Worm (Caenorhabditis elegans) whole organism, L4/young adult: ENCODE data around the gene C42D4.3.

Experiments
- W03F9.2 ChIP-seq: fragments of 150-350 bp; optimal IDR thresholded peaks from 2 replicates; lab custom pipeline; 2014; ENCODE audit warnings: missing biosample characterization, missing genetic modification characterization
- dao-5 ChIP-seq: sonication (generic microtip); optimal IDR thresholded peaks from 2 replicates; lab custom pipeline; 2016; ENCODE audit warnings: missing genotype, missing genetic modification characterization, moderate library complexity, missing compliant biosample characterization
- him-1 ChIP-seq: sonication (generic microtip); optimal IDR thresholded peaks from 2 replicates; lab custom pipeline; 2016; ENCODE audit warnings: missing genotype, missing genetic modification reagents, missing genetic modification characterization, missing compliant biosample characterization

C42D4.3 gene

DNA sequence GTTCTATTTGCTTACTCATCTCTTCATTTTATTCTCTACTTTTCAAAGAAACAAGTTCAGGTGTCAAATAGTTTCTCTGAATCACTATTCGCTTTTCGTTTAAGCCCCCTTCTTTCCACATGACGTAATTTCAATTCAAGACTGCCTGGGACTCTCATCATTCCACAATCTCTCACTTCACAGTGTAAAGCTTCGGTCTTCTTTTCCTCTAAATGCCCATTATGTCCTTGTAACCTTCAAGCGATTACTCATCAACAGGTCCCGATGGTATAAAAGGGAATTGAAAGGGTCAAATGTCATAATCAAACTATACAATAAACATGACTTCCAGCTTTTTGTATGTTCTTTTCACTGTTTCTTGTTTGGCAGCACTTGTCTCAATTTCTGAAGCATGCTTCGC is at the start of gene C42D4.3:
TSS of gene C42D4.3 (plus strand) at position 298 of the 400 bp plus-strand sequence.
- TF ChIP-seq him-1 (tag; lab: Kevin White, UChicago), result no peak
- TF ChIP-seq dao-5 (tag; lab: Kevin White, UChicago), result no peak
- TF ChIP-seq W03F9.2 (tag; lab: Kevin White, UChicago), result no peak

DNA sequence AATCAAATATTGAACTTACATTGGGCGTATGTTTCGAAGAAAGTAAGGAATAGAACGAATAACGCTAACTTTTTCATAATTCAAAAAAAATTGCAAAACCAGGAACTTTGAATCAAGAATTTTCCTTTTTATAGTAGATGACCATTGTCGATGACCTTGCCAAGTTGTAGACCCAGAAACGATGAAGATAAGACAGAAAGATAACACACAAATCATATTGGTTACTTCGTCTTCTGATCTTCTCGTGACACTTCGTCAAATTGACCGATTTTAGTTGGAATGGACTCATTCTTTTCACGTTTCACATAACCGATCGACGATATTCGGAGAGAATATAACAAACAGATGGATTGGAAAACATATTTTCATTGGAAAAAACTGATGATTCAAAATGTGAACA is 47.3 kb upstream of the C42D4.3 start, which contains the start of gene grsp-3:
TSS of gene grsp-3 (minus strand) at position 149 of the 400 bp plus-strand sequence.
- TF ChIP-seq W03F9.2 (tag; lab: Kevin White, UChicago), result no peak
- no peak for TF ChIP-seq him-1 (tag; lab: Kevin White, UChicago)
- TF ChIP-seq dao-5 (tag; lab: Kevin White, UChicago), result no peak

DNA sequence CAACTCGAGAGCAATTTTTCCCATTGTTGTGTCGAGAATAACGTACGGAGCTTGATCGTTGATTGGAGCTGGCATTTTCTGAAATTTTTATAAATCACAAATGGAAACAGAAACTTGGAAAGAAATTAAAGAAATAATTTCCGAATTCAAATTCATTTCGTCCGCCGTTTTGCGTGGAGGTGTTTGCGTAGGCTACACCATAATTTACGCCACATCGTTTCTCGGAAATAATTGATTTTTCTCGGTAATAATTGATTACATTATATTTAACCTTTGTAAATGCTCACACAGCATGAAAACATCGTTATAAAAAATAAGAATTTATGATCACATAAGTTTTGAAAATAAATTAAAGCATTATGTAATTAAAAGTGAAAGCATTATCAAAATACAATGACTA is 45.9 kb upstream of the C42D4.3 start, which contains the start of gene cyn-12:
TSS of gene cyn-12 (minus strand) at position 78 of the 400 bp plus-strand sequence.
- TF ChIP-seq him-1 (tag; lab: Kevin White, UChicago) (no peak), dao-5 (tag; lab: Kevin White, UChicago) (no peak), W03F9.2 (tag; lab: Kevin White, UChicago) (no peak)

DNA sequence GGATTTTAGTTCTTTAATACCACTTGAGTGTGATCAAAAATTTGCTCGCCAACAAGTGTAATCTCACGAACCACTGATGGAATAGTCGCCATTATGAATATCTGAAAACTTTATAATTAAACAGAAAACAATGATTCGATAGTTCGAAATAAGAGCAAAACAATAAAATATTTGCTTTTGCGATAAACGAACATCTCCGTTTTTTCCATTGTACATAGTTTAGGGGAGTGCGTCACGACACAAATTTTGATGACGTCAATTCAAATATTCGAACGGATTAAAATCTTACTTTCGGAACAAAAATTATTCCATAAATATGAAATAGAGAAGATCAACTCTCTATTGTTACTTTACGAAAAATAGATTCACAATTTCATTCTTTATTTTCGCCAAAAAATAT is 45.1 kb upstream of the C42D4.3 start, which contains the start of gene mutd-1:
TSS of gene mutd-1 (minus strand) at position 101 of the 400 bp plus-strand sequence.
- TF ChIP-seq him-1 (tag; lab: Kevin White, UChicago), result no peak
- no peak for TF ChIP-seq dao-5 (tag; lab: Kevin White, UChicago)
- no peak for TF ChIP-seq W03F9.2 (tag; lab: Kevin White, UChicago)

DNA sequence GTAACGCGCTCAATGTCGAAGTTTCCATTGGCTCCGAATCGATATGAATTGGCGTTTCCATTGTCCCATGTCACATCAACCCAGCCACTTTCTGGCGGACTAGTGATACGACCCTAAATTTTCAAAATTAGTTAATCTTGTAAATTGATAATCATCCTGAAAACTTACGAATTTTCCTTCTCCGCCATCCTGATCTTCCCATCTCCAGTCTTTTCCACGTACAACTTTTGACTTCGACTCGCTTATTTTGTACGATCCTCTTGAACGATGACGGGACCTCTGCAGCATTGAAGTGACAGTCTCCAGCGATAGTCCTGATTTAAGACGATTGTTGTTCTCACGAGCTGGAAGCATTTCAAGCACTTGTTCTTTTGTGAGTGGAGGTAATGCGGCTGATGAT is 39.9 kb upstream of the C42D4.3 start:
- TF ChIP-seq dao-5 (tag; lab: Kevin White, UChicago) (no peak), W03F9.2 (tag; lab: Kevin White, UChicago) (no peak), him-1 (tag; lab: Kevin White, UChicago) (no peak)

DNA sequence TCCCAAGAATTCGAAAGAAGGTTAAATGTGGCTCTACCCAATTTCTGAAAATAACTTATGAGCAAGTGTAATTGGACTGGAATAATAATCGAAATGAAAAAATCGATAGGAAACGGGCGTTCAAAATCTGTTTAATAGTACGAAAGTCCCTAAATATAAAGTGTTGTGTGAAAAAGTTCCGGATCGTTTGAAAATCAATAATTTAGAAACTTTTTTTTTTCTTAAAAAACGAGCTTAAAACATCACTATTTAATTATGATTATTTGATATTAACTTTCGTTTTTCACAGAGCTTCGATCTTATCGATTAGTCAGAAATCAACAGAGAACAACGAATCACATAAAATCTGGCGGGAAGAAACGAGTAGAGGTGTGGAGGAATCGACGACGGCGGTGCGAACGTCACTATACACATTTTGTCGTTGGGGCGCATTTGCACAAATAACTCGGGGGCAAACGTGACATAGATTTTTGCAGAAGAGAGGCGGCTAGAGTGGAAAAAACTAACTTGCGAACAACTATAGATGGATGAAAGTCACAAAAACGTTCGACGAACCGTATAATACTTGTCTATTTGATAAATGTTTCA is 34.3 kb upstream of the C42D4.3 start, which contains the start of gene hecd-1:
TSS of gene hecd-1 (minus strand) at position 51 of the 588 bp plus-strand sequence.
- no peak for TF ChIP-seq him-1 (tag; lab: Kevin White, UChicago)
- TF ChIP-seq W03F9.2 (tag; lab: Kevin White, UChicago), result no peak
- TF ChIP-seq dao-5 (tag; lab: Kevin White, UChicago), result no peak

DNA sequence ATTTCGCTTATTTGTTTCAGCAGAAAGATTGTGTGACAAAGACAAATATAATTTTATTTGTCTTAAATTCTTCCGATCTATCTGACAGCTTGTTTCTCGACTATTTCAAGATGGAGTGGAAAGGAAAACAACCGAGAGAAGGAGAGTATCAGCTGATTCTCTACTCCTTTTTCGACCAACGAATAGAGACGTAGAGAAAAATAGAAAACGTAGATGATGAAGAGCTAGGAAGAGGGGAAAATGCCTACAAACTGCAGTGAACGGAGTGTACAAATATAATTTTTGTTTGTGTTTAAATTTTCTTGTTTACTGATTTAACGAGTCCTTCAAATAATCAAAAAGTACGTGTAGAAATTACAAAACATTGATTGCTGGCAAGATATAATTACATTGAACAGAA is 31.3 kb upstream of the C42D4.3 start:
- TF ChIP-seq dao-5 (tag; lab: Kevin White, UChicago), result no peak
- TF ChIP-seq W03F9.2 (tag; lab: Kevin White, UChicago), result peak; percentile 21

DNA sequence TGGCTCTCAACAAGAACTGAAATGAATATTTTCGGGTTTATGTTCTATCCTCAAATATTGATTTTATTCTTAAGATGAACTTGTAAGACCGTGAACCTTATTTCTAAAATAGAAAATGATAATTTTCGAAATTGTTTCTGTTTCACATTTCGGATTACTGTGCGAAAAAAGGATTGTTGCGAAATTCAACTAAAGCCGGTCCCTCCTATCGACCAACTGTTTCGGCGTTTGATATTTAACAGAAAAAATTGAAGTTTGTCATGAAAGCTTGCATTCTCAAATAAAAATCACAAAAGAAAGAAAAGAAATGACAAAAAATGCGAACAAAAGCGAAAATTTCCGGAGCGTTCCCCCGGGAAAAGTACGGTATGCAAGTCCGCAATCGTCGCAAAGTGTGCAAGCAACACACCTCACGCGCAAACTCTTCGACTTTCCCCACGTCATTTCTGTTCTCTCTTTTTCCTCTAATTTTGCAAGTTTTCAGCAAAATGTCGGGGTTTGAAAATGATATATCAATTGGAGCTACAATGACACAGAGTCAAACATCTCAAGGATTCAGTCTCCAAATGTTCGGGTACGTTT is 29.9 kb upstream of the C42D4.3 start, which contains the start of gene C34D4.4:
TSS of gene C34D4.4 (plus strand) at position 342 of the 582 bp plus-strand sequence.
- TF ChIP-seq W03F9.2 (tag; lab: Kevin White, UChicago), result no peak
- TF ChIP-seq him-1 (tag; lab: Kevin White, UChicago), result no peak
- TF ChIP-seq dao-5 (tag; lab: Kevin White, UChicago), result no peak

DNA sequence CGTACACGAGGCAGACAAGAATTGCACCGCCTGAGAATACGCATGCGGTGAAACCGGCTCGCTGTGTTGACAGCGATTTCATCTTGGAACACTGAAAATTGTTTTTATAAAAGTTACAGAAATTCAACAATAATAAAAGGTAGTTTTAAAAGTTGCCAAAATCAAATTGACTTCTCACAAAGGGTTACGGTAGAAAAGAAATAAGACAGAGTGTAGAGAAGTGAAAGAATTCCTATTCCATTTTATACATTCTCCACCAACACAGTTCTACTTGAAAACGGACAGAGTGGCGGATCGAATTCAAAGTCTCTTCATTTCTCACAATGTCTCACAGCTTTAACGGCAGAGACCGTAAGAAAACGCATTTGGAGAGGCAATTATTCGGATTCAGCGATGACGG is 26.6 kb upstream of the C42D4.3 start, which contains the start of gene col-113:
TSS of gene col-113 (minus strand) at position 101 of the 400 bp plus-strand sequence.
- no peak for TF ChIP-seq dao-5 (tag; lab: Kevin White, UChicago)
- no peak for TF ChIP-seq him-1 (tag; lab: Kevin White, UChicago)
- TF ChIP-seq W03F9.2 (tag; lab: Kevin White, UChicago), result no peak

DNA sequence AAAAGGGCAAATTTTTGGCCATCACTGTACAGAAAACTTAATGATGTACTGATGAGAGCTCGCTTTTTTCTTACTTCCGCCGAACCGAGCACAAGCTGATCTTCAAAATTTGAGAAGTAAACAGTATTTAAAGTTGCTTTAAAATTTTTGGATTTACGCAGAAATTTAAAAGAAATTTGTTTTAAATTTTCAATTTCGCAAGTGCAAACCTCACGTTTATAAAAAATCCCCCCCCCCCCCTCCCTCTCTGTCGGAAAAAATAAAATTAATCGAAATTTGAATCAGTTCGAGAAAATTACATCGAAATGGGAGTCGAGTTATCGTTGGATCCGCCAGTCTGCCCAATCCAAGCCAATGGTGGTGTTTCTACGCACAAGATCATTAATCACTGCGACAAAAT is 25.7 kb upstream of the C42D4.3 start, which contains the start of gene C34D4.3:
TSS of gene C34D4.3 (plus strand) at position 301 of the 400 bp plus-strand sequence.
- TF ChIP-seq him-1 (tag; lab: Kevin White, UChicago), result no peak
- no peak for TF ChIP-seq W03F9.2 (tag; lab: Kevin White, UChicago)
- TF ChIP-seq dao-5 (tag; lab: Kevin White, UChicago), result no peak

DNA sequence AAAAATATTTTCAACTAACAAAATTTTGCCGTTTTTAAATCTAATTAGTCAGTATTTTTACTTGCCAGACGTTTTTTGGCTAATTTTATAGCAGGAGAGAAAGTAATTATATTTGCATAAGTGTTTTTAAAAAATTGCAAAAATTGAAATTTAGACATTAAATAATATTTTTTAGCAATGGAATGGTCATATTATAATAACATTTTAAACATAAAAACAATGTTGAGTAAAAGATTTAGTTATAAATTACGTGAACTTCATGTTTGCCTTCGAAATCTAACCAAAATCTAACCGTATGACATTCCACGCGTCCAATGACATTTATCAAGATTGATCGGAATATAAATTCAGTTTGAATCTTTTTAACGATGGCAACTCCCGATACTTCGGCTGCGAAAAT is 24.7 kb upstream of the C42D4.3 start, which contains the start of gene C34D4.2:
TSS of gene C34D4.2 (plus strand) at position 301 of the 400 bp plus-strand sequence.
- TF ChIP-seq W03F9.2 (tag; lab: Kevin White, UChicago), result no peak

DNA sequence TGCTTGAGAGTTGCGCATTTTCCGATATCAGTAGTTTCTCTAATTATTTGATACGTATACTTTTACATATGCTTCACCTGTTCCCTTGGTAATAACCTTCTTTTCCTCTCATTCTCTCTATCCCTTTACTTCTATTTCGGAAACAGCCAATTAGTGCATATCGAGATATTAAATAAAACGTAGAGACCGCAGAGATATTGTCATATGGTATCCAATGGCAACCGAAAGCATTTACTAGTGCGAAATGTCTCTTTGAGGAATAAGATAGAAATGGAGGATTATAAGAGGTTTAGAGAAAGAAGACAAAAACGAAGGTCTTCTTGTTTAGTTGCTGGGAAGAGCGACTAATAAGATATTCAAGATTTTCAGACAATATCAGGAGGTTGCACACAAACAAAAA is 22.7 kb upstream of the C42D4.3 start, which contains the start of gene maph-9:
TSS of gene maph-9 (plus strand) at position 273 of the 400 bp plus-strand sequence.
- no peak for TF ChIP-seq him-1 (tag; lab: Kevin White, UChicago)
- TF ChIP-seq W03F9.2 (tag; lab: Kevin White, UChicago), result no peak
- TF ChIP-seq dao-5 (tag; lab: Kevin White, UChicago), result no peak

DNA sequence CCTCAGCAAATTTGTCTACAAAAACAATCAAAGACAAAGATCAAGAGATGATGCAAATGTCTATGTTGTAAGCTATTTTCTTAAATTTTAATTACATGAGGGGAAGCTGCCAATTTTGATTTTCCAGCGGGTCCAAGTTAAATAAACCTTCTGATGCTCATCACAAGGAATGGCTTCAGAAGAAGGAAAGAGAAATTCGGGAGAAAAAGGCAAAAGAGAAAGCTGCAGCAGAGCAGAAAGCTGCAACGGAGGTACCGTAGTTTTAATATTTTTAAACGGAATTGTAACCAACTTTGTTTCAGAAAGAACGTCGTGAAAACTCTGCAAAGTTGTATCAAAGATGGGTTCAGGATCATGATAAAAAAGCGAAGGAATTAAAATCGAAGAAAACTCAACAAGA is 20.9 kb upstream of the C42D4.3 start:
- TF ChIP-seq W03F9.2 (tag; lab: Kevin White, UChicago) (no peak), him-1 (tag; lab: Kevin White, UChicago) (no peak), dao-5 (tag; lab: Kevin White, UChicago) (no peak)
